Worm (Caenorhabditis elegans) whole organism, L4 larva: ENCODE measurements around the gene lido-11.

Experiments
- F37D6.2 ChIP-seq: sonication (generic microtip); optimal IDR thresholded peaks from 2 replicates; lab custom pipeline; 2016; ENCODE audit warnings: mild to moderate bottlenecking, missing genetic modification characterization, missing compliant biosample characterization
- F44E2.7 ChIP-seq: fragments of 200-800 bp; sonication (Bioruptor generic); IDR thresholded peaks from 2 replicates; pipeline ENCODE4 v2.1.2; 2022; ENCODE audit warnings: missing genetic modification characterization, missing compliant biosample characterization
- R02D3.7 ChIP-seq: fragments of 150-350 bp; sonication (generic microtip); optimal IDR thresholded peaks from 3 replicates; lab custom pipeline; 2014; ENCODE audit warnings: missing biosample characterization, missing genetic modification characterization
- Y5F2A.4 ChIP-seq: fragments of 200-800 bp; sonication (Bioruptor generic); optimal IDR thresholded peaks from 2 replicates; lab custom pipeline; 2018; ENCODE audit warnings: mild to moderate bottlenecking, missing genetic modification characterization, missing compliant biosample characterization
- Y75B8A.6 ChIP-seq: fragments of 200-800 bp; sonication (Bioruptor generic); IDR thresholded peaks from 2 replicates; pipeline ENCODE4 v1.3.6; 2022; ENCODE audit warnings: missing genetic modification reagents, missing genetic modification characterization, missing compliant biosample characterization
- aha-1 ChIP-seq: fragments of 150-350 bp; peaks from one replicate; lab custom pipeline; 2014; ENCODE audit warnings: missing biosample characterization, missing genetic modification characterization
- aly-2 ChIP-seq: sonication (generic microtip); optimal IDR thresholded peaks from 2 replicates; lab custom pipeline; 2018; ENCODE audit warnings: missing biosample characterization, missing genetic modification characterization
- ama-1 ChIP-seq: fragments of 150-350 bp; optimal IDR thresholded peaks from 2 replicates; lab custom pipeline; 2014; ENCODE audit warnings: inconsistent platforms, mixed read lengths
- arid-1 ChIP-seq: fragments of 200-800 bp; sonication (Bioruptor generic); conservative IDR thresholded peaks from 2 replicates; pipeline ENCODE4 v1.3.6; 2022; ENCODE audit warnings: missing genetic modification reagents, missing genetic modification characterization, missing compliant biosample characterization
- attf-4 ChIP-seq: sonication (generic microtip); optimal IDR thresholded peaks from 3 replicates; lab custom pipeline; 2017; ENCODE audit warnings: missing biosample characterization, missing genetic modification characterization
- ceh-20 ChIP-seq: fragments of 200-800 bp; sonication (Bioruptor generic); IDR thresholded peaks from 2 replicates; pipeline ENCODE4 v1.3.6; 2022; ENCODE audit warnings: missing genetic modification reagents, missing genetic modification characterization, missing compliant biosample characterization
- ceh-28 ChIP-seq: fragments of 150-350 bp; optimal IDR thresholded peaks from 2 replicates; lab custom pipeline; 2014; ENCODE audit warnings: missing biosample characterization, missing genetic modification reagents, missing genetic modification characterization
- ceh-44 ChIP-seq: fragments of 200-800 bp; sonication (Bioruptor generic); IDR thresholded peaks from 2 replicates; pipeline ENCODE4 v1.3.6; 2022; ENCODE audit warnings: missing genetic modification reagents, missing genetic modification characterization, missing compliant biosample characterization
- ceh-82 ChIP-seq: sonication (generic microtip); optimal IDR thresholded peaks from 2 replicates; lab custom pipeline; 2017; ENCODE audit warnings: missing biosample characterization, missing genetic modification characterization
- ces-1 ChIP-seq: fragments of 150-350 bp; sonication (generic microtip); optimal IDR thresholded peaks from 4 replicates; lab custom pipeline; 2014; ENCODE audit warnings: missing biosample characterization, missing genetic modification reagents, missing genetic modification characterization
- daf-12 ChIP-seq: fragments of 150-350 bp; optimal IDR thresholded peaks from 2 replicates; lab custom pipeline; 2014; ENCODE audit warnings: missing biosample characterization, missing genetic modification reagents, missing genetic modification characterization
- dmd-8 ChIP-seq: fragments of 200-800 bp; sonication (Bioruptor generic); IDR thresholded peaks from 2 replicates; pipeline ENCODE4 v1.3.6; 2022; ENCODE audit warnings: missing genetic modification characterization, missing compliant biosample characterization
- dmd-9 ChIP-seq: fragments of 200-800 bp; sonication (Bioruptor generic); IDR thresholded peaks from 2 replicates; pipeline ENCODE4 v1.3.6; 2022; ENCODE audit warnings: missing genetic modification reagents, missing genetic modification characterization, missing compliant biosample characterization
- dpl-1 ChIP-seq: fragments of 150-350 bp; optimal IDR thresholded peaks from 2 replicates; lab custom pipeline; 2014; ENCODE audit warnings: missing biosample characterization, missing genetic modification reagents, missing genetic modification characterization
- fkh-10 ChIP-seq: fragments of 150-350 bp; optimal IDR thresholded peaks from 2 replicates; lab custom pipeline; 2014; ENCODE audit warnings: missing biosample characterization, missing genetic modification reagents, missing genetic modification characterization
- gei-8 ChIP-seq: fragments of 200-800 bp; sonication (Bioruptor generic); optimal IDR thresholded peaks from 2 replicates; lab custom pipeline; 2018; ENCODE audit warnings: mild to moderate bottlenecking, missing genetic modification characterization, missing compliant biosample characterization
- hlh-11 ChIP-seq: fragments of 200-800 bp; sonication (Bioruptor generic); optimal IDR thresholded peaks from 2 replicates; lab custom pipeline; 2018; ENCODE audit warnings: mild to moderate bottlenecking, missing genetic modification characterization, missing compliant biosample characterization
- hlh-30 ChIP-seq: sonication (generic microtip); optimal IDR thresholded peaks from 2 replicates; lab custom pipeline; 2017; ENCODE audit warnings: antibody characterized with exemption, mild to moderate bottlenecking, missing genetic modification characterization, missing compliant biosample characterization; ENCODE audit not compliant: insufficient read depth
- hmg-1.1 ChIP-seq: fragments of 200-800 bp; sonication (Bioruptor generic); IDR thresholded peaks from 2 replicates; pipeline ENCODE4 v1.3.6; 2022; ENCODE audit warnings: missing genetic modification reagents, missing genetic modification characterization, missing compliant biosample characterization
- jun-1 ChIP-seq: fragments of 150-350 bp; optimal IDR thresholded peaks from 2 replicates; lab custom pipeline; 2014; ENCODE audit warnings: missing biosample characterization, missing genetic modification reagents, missing genetic modification characterization
- lin-13 ChIP-seq: fragments of 150-350 bp; optimal IDR thresholded peaks from 2 replicates; lab custom pipeline; 2014; ENCODE audit warnings: missing biosample characterization, missing genetic modification reagents, missing genetic modification characterization
- lin-29 ChIP-seq: fragments of 200-800 bp; sonication (Bioruptor generic); IDR thresholded peaks from 2 replicates; pipeline ENCODE4 v1.3.6; 2022; ENCODE audit warnings: missing genetic modification reagents, missing genetic modification characterization, missing compliant biosample characterization
- lin-38 ChIP-seq: fragments of 200-800 bp; sonication (Bioruptor generic); IDR thresholded peaks from 2 replicates; pipeline ENCODE4 v1.3.6; 2022; ENCODE audit warnings: missing genetic modification reagents, missing genetic modification characterization, missing compliant biosample characterization
- lin-39 ChIP-seq: fragments of 150-350 bp; optimal IDR thresholded peaks from 2 replicates; lab custom pipeline; 2014; ENCODE audit warnings: missing biosample characterization, missing genetic modification reagents, missing genetic modification characterization
- lsy-2 ChIP-seq, 2 experiments: fragments of 150-350 bp in 1 of 2; sonication (generic microtip) in 1 of 2; optimal IDR thresholded peaks; 2 replicates each; lab custom pipeline; 2014 to 2017; ENCODE audit warnings: missing biosample characterization in 2 of 2, missing genetic modification characterization in 2 of 2
- mxl-2 ChIP-seq: fragments of 200-800 bp; sonication (Bioruptor generic); conservative IDR thresholded peaks from 2 replicates; pipeline ENCODE4 v1.3.6; 2022; ENCODE audit warnings: missing genetic modification reagents, missing genetic modification characterization, missing compliant biosample characterization
- nhr-10 ChIP-seq: fragments of 150-350 bp; optimal IDR thresholded peaks from 2 replicates; lab custom pipeline; 2014; ENCODE audit warnings: missing biosample characterization, missing genetic modification characterization
- nhr-102 ChIP-seq: sonication (generic microtip); optimal IDR thresholded peaks from 2 replicates; lab custom pipeline; 2016; ENCODE audit warnings: mild to moderate bottlenecking, missing genetic modification characterization, moderate library complexity, missing compliant biosample characterization
- nhr-25 ChIP-seq: sonication (generic microtip); optimal IDR thresholded peaks from 2 replicates; lab custom pipeline; 2017; ENCODE audit warnings: missing genetic modification characterization, mild to moderate bottlenecking, missing compliant biosample characterization, antibody characterized with exemption, moderate library complexity, borderline replicate concordance; ENCODE audit not compliant: insufficient read depth
- nhr-28 ChIP-seq: fragments of 150-350 bp; optimal IDR thresholded peaks from 2 replicates; lab custom pipeline; 2014; ENCODE audit warnings: missing biosample characterization, missing genetic modification characterization
- nhr-48 ChIP-seq: sonication (generic microtip); optimal IDR thresholded peaks from 2 replicates; lab custom pipeline; 2016; ENCODE audit warnings: mild to moderate bottlenecking, missing genetic modification characterization, missing compliant biosample characterization
- nhr-77 ChIP-seq: fragments of 150-350 bp; optimal IDR thresholded peaks from 2 replicates; lab custom pipeline; 2014; ENCODE audit warnings: missing biosample characterization, missing genetic modification characterization
- pha-4 ChIP-seq, 2 experiments: fragments of 150-350 bp in 1 of 2; fragments of 200-800 bp in 1 of 2; sonication (Bioruptor generic) in 1 of 2; IDR thresholded peaks in 1 of 2; optimal IDR thresholded peaks in 1 of 2; 2 replicates each; pipeline versions ENCODE4 v1.3.6 to Lab custom; 2014 to 2022; ENCODE audit warnings: missing genetic modification characterization in 2 of 2, missing genetic modification reagents in 2 of 2, missing biosample characterization in 1 of 2, missing compliant biosample characterization in 1 of 2
- sdz-12 ChIP-seq: fragments of 200-800 bp; sonication (Bioruptor generic); optimal IDR thresholded peaks from 2 replicates; lab custom pipeline; 2018; ENCODE audit warnings: mild to moderate bottlenecking, missing genetic modification characterization, missing compliant biosample characterization
- set-16 ChIP-seq: fragments of 200-800 bp; sonication (Bioruptor generic); IDR thresholded peaks from 2 replicates; pipeline ENCODE4 v1.3.6; 2022; ENCODE audit warnings: missing genetic modification reagents, missing genetic modification characterization, missing compliant biosample characterization
- skn-1 ChIP-seq: fragments of 150-350 bp; optimal IDR thresholded peaks from 2 replicates; lab custom pipeline; 2014; ENCODE audit warnings: missing biosample characterization, missing genetic modification characterization
- spr-1 ChIP-seq: sonication (generic microtip); optimal IDR thresholded peaks from 2 replicates; lab custom pipeline; 2016; ENCODE audit warnings: mild to moderate bottlenecking, missing genetic modification characterization, missing compliant biosample characterization
- spr-3 ChIP-seq: fragments of 200-800 bp; sonication (Bioruptor generic); optimal IDR thresholded peaks from 2 replicates; lab custom pipeline; 2018; ENCODE audit warnings: mild to moderate bottlenecking, missing genetic modification characterization, missing compliant biosample characterization
- tag-97 ChIP-seq: fragments of 200-800 bp; sonication (Bioruptor generic); IDR thresholded peaks from 2 replicates; pipeline ENCODE4 v1.3.6; 2022; ENCODE audit warnings: missing genetic modification characterization, missing compliant biosample characterization
- tra-1 ChIP-seq: fragments of 200-800 bp; sonication (Bioruptor generic); IDR thresholded peaks from 2 replicates; pipeline ENCODE4 v1.3.6; 2022; ENCODE audit warnings: missing genetic modification reagents, missing genetic modification characterization, missing compliant biosample characterization
- zag-1 ChIP-seq: fragments of 150-350 bp; optimal IDR thresholded peaks from 2 replicates; lab custom pipeline; 2014; ENCODE audit warnings: missing biosample characterization, missing genetic modification characterization
- zfp-3 ChIP-seq: fragments of 200-800 bp; sonication (Bioruptor generic); conservative IDR thresholded peaks from 2 replicates; pipeline ENCODE4 v1.3.6; 2022; ENCODE audit warnings: missing genetic modification reagents, missing genetic modification characterization, missing compliant biosample characterization
- zip-11 ChIP-seq: fragments of 200-800 bp; sonication (Bioruptor generic); IDR thresholded peaks from 2 replicates; pipeline ENCODE4 v1.3.6; 2022; ENCODE audit warnings: missing genetic modification characterization, missing compliant biosample characterization

lido-11 gene

ce11 chrII:2985935-2986498, 17.8 kb upstream of the lido-11 start:
- TF ChIP-seq mxl-2 (no peak), aha-1 (peak; percentile 9), lin-13 (GFP tag; lab: Kevin White, UChicago) (peak; percentile 37), lin-38 (GFP tag; lab: Robert Waterston, UW) (0 out of 2 replicates have a peak, but pooled peaks have one; percentile 9), Y75B8A.6 (no peak), fkh-10 (GFP tag; lab: Kevin White, UChicago) (no peak), nhr-77 (tag; lab: Kevin White, UChicago) (no peak), tra-1 (GFP tag; lab: Robert Waterston, UW) (0 out of 2 replicates have a peak, but pooled peaks have one; percentile 16), set-16 (peak; percentile 61), dmd-8 (GFP tag; lab: Robert Waterston, UW) (peak; percentile 36; the same call in 1 of the 2 replicates), sdz-12 (GFP tag; lab: Kevin White, UChicago) (no peak), hmg-1.1 (GFP tag; lab: Robert Waterston, UW) (no peak), gei-8 (GFP tag; lab: Kevin White, UChicago) (no peak), ama-1 (lab: Kevin White, UChicago) (no peak), arid-1 (GFP tag; lab: Robert Waterston, UW) (no peak), daf-12 (tag; lab: Kevin White, UChicago) (no peak), dpl-1 (GFP tag; lab: Kevin White, UChicago) (no peak), zag-1 (no peak), nhr-25 (tag; lab: Kevin White, UChicago) (no peak), lsy-2 (tag; optimal IDR thresholded peaks at IDR 0.05; lab: Kevin White, UChicago) (peak in 1 of 2 experiments; percentile 1)
- TF ChIP-seq, all 104 proteins: peak for 7

ce11 chrII:2987122-2987556, 16.6 kb upstream of the lido-11 start:
- no peak for TF ChIP-seq ceh-28 (tag; lab: Kevin White, UChicago)
- no peak for TF ChIP-seq nhr-48
- no peak for TF ChIP-seq tra-1 (GFP tag; lab: Robert Waterston, UW)
- TF ChIP-seq Y5F2A.4 (GFP tag; lab: Kevin White, UChicago), result no peak
- no peak for TF ChIP-seq lin-29 (GFP tag; lab: Robert Waterston, UW)
- TF ChIP-seq jun-1, result no peak
- no peak for TF ChIP-seq skn-1
- TF ChIP-seq lin-13 (GFP tag; lab: Kevin White, UChicago), result peak; percentile 14
- peak; percentile 38 for TF ChIP-seq hlh-11 (tag; lab: Kevin White, UChicago)
- no peak for TF ChIP-seq spr-1 (tag; lab: Kevin White, UChicago)
- TF ChIP-seq hlh-30, result no peak
- TF ChIP-seq ces-1 (GFP tag; lab: Kevin White, UChicago), result no peak
- TF ChIP-seq F37D6.2 (tag; lab: Kevin White, UChicago), result no peak
- TF ChIP-seq attf-4 (tag; lab: Kevin White, UChicago), result no peak
- no peak for TF ChIP-seq spr-3 (GFP tag; lab: Kevin White, UChicago)
- no peak for TF ChIP-seq Y75B8A.6
- TF ChIP-seq ama-1 (lab: Kevin White, UChicago), result no peak
- TF ChIP-seq nhr-28 (tag; lab: Kevin White, UChicago), result no peak
- no peak for TF ChIP-seq pha-4 (GFP tag; IDR thresholded peaks at IDR 0.05; lab: Robert Waterston, UW)
- no peak for TF ChIP-seq pha-4 (tag; optimal IDR thresholded peaks at IDR 0.05; lab: Kevin White, UChicago)
- no peak for TF ChIP-seq ceh-82 (tag; lab: Kevin White, UChicago)
- peak; percentile 59 for TF ChIP-seq set-16
- TF ChIP-seq dmd-9 (GFP tag; lab: Robert Waterston, UW), result no peak
- no peak for TF ChIP-seq F44E2.7
- TF ChIP-seq nhr-102 (tag; lab: Kevin White, UChicago), result no peak
- TF ChIP-seq ceh-44 (GFP tag; lab: Robert Waterston, UW), result no peak
- TF ChIP-seq lin-38 (GFP tag; lab: Robert Waterston, UW), result 0 out of 2 replicates have a peak, but pooled peaks have one; percentile 5
- no peak for TF ChIP-seq lin-39
- no peak for TF ChIP-seq nhr-10 (tag; lab: Kevin White, UChicago)
- TF ChIP-seq ceh-20 (GFP tag; lab: Robert Waterston, UW), result no peak
- 0 out of 2 replicates have a peak, but pooled peaks have one; percentile 53 for TF ChIP-seq zfp-3 (GFP tag; lab: Robert Waterston, UW)
- TF ChIP-seq R02D3.7 (tag; lab: Kevin White, UChicago), result no peak
- TF ChIP-seq tag-97 (GFP tag; lab: Robert Waterston, UW), result no peak
- no peak for TF ChIP-seq aly-2 (tag; lab: Kevin White, UChicago)
- TF ChIP-seq mxl-2, result no peak
- no peak for TF ChIP-seq zip-11 (GFP tag; lab: Robert Waterston, UW)
